Fruit fly (Drosophila melanogaster) whole organism, embryonic: ENCODE results near the gene Wnt6.
A peak's percentile ranks its signal among the peaks of the same experiment; 100 is the strongest.

Source experiments
- Adf1 ChIP-seq: fragments of 200-800 bp; sonication (Bioruptor generic); IDR thresholded peaks from 2 replicates; pipeline ENCODE4 v1.3.6; 2022; ENCODE audit warnings: missing biosample characterization, missing genetic modification characterization
- Bgb ChIP-seq: fragments of 200-800 bp; sonication (Bioruptor generic); IDR thresholded peaks from 2 replicates; pipeline ENCODE4 v1.3.6; 2022; ENCODE audit warnings: missing biosample characterization, missing genetic modification characterization; ENCODE audit not compliant: partially characterized antibody
- CG10431 ChIP-seq: fragments of 200-800 bp; sonication (Bioruptor generic); optimal IDR thresholded peaks from 3 replicates; lab custom pipeline; 2018; ENCODE audit warnings: missing biosample characterization, mild to moderate bottlenecking, missing genetic modification characterization
- CG11695 ChIP-seq: fragments of 200-800 bp; sonication (Bioruptor generic); IDR thresholded peaks from 3 replicates; pipeline ENCODE4 v1.3.6; 2022; ENCODE audit warnings: missing biosample characterization, missing genetic modification characterization
- CG12769 ChIP-seq: fragments of 200-800 bp; sonication (Bioruptor generic); optimal IDR thresholded peaks from 2 replicates; lab custom pipeline; 2019; ENCODE audit warnings: missing biosample characterization, mild to moderate bottlenecking, missing genetic modification characterization, moderate library complexity
- CG14014 ChIP-seq: fragments of 200-800 bp; sonication (Bioruptor generic); IDR thresholded peaks from 2 replicates; pipeline ENCODE4 v1.3.6; 2022; ENCODE audit warnings: missing biosample characterization, missing genetic modification characterization
- CG15073 ChIP-seq: fragments of 200-800 bp; sonication (Bioruptor generic); optimal IDR thresholded peaks from 2 replicates; lab custom pipeline; 2016; ENCODE audit warnings: missing biosample characterization, missing genetic modification characterization
- CG17361 ChIP-seq: fragments of 200-800 bp; sonication (Bioruptor generic); IDR thresholded peaks from 3 replicates; pipeline ENCODE4 v1.3.6; 2022; ENCODE audit warnings: missing biosample characterization, missing genetic modification characterization
- CG17829 ChIP-seq: fragments of 200-800 bp; optimal IDR thresholded peaks from 2 replicates; lab custom pipeline; 2019; ENCODE audit warnings: missing biosample characterization, mild to moderate bottlenecking, missing genetic modification characterization, moderate library complexity
- CG1792 ChIP-seq: fragments of 200-800 bp; sonication (Bioruptor generic); optimal IDR thresholded peaks from 2 replicates; lab custom pipeline; 2016; ENCODE audit warnings: missing biosample characterization, missing genetic modification characterization
- CG18599 ChIP-seq: fragments of 200-800 bp; sonication (Bioruptor generic); optimal IDR thresholded peaks from 3 replicates; lab custom pipeline; 2017; ENCODE audit warnings: missing biosample characterization, missing genetic modification characterization, mild to moderate bottlenecking, moderate library complexity, missing genetic modification reagents
- CG2712 ChIP-seq: fragments of 200-800 bp; optimal IDR thresholded peaks from 3 replicates; lab custom pipeline; 2019; ENCODE audit warnings: missing biosample characterization, mild to moderate bottlenecking, missing genetic modification characterization, moderate library complexity
- CG31365 ChIP-seq: fragments of 200-800 bp; sonication (Bioruptor generic); optimal IDR thresholded peaks from 2 replicates; lab custom pipeline; 2018; ENCODE audit warnings: missing biosample characterization, mild to moderate bottlenecking, missing genetic modification characterization
- CG31388 ChIP-seq: fragments of 200-800 bp; sonication (Bioruptor generic); optimal IDR thresholded peaks from 2 replicates; lab custom pipeline; 2016; ENCODE audit warnings: missing biosample characterization, missing genetic modification characterization
- CG31441 ChIP-seq: fragments of 200-800 bp; sonication (Bioruptor generic); IDR thresholded peaks from 2 replicates; pipeline ENCODE4 v1.3.6; 2022; ENCODE audit warnings: missing biosample characterization, missing genetic modification characterization
- CG3726 ChIP-seq: fragments of 200-800 bp; sonication (Bioruptor generic); IDR thresholded peaks from 3 replicates; pipeline ENCODE4, ENCODE4 v1.3.6; 2022; ENCODE audit warnings: missing biosample characterization, missing genetic modification characterization
- CG6254 ChIP-seq: fragments of 200-800 bp; sonication (Bioruptor generic); optimal IDR thresholded peaks from 3 replicates; lab custom pipeline; 2017; ENCODE audit warnings: mild to moderate bottlenecking, missing biosample characterization, missing genetic modification reagents, missing genetic modification characterization
- CG6654 ChIP-seq: fragments of 200-800 bp; sonication (Bioruptor generic); optimal IDR thresholded peaks from 2 replicates; lab custom pipeline; 2017; ENCODE audit warnings: missing biosample characterization, mild to moderate bottlenecking, missing genetic modification characterization
- CG6683 ChIP-seq: fragments of 200-800 bp; sonication (Bioruptor generic); optimal IDR thresholded peaks from 2 replicates; lab custom pipeline; 2017; ENCODE audit warnings: missing biosample characterization, mild to moderate bottlenecking, missing genetic modification characterization, missing genetic modification reagents
- CG7357 ChIP-seq: fragments of 200-800 bp; sonication (Bioruptor generic); IDR thresholded peaks from 3 replicates; pipeline ENCODE4 v1.3.6; 2022; ENCODE audit warnings: missing biosample characterization, missing genetic modification characterization
- CG8281 ChIP-seq: fragments of 200-800 bp; sonication (Bioruptor generic); optimal IDR thresholded peaks from 2 replicates; lab custom pipeline; 2018; ENCODE audit warnings: missing biosample characterization, mild to moderate bottlenecking, missing genetic modification characterization, moderate library complexity
- D19A ChIP-seq: fragments of 200-800 bp; optimal IDR thresholded peaks from 3 replicates; lab custom pipeline; 2019; ENCODE audit warnings: missing biosample characterization, mild to moderate bottlenecking, missing genetic modification characterization, moderate library complexity
- Hand ChIP-seq: fragments of 200-800 bp; sonication (Bioruptor generic); optimal IDR thresholded peaks from 2 replicates; lab custom pipeline; 2017; ENCODE audit warnings: mild to moderate bottlenecking, missing biosample characterization, missing genetic modification reagents, missing genetic modification characterization
- NC2β ChIP-seq: fragments of 200-800 bp; sonication (Bioruptor generic); optimal IDR thresholded peaks from 2 replicates; lab custom pipeline; 2016; ENCODE audit warnings: missing biosample characterization, missing genetic modification characterization
- Ptx1 ChIP-seq: fragments of 200-800 bp; sonication (Bioruptor generic); IDR thresholded peaks from 2 replicates; pipeline ENCODE4 v1.3.6; 2022; ENCODE audit warnings: missing biosample characterization, missing genetic modification characterization
- Rfx ChIP-seq: fragments of 200-800 bp; sonication (Bioruptor generic); IDR thresholded peaks from 2 replicates; pipeline ENCODE4 v1.3.6; 2022; ENCODE audit warnings: missing biosample characterization, missing genetic modification characterization
- Sry-δ ChIP-seq: fragments of 200-800 bp; sonication (Bioruptor generic); optimal IDR thresholded peaks from 2 replicates; lab custom pipeline; 2016; ENCODE audit warnings: missing biosample characterization, missing genetic modification characterization
- Ssrp ChIP-seq: fragments of 200-800 bp; sonication (Bioruptor generic); optimal IDR thresholded peaks from 2 replicates; lab custom pipeline; 2018; ENCODE audit warnings: missing biosample characterization, mild to moderate bottlenecking, missing genetic modification characterization, moderate library complexity
- amos ChIP-seq: fragments of 200-800 bp; sonication (Bioruptor generic); IDR thresholded peaks from 2 replicates; pipeline ENCODE4 v1.3.6; 2022; ENCODE audit warnings: missing biosample characterization, missing genetic modification characterization; ENCODE audit not compliant: partially characterized antibody
- ara ChIP-seq: fragments of 200-800 bp; sonication (Bioruptor generic); IDR thresholded peaks from 2 replicates; pipeline ENCODE4 v1.3.6; 2022; ENCODE audit warnings: missing biosample characterization, missing genetic modification characterization
- ato ChIP-seq: fragments of 200-800 bp; sonication (Bioruptor generic); IDR thresholded peaks from 2 replicates; pipeline ENCODE4 v1.3.6; 2022; ENCODE audit warnings: missing biosample characterization, missing genetic modification characterization; ENCODE audit not compliant: partially characterized antibody
- bcd ChIP-seq: fragments of 200-800 bp; sonication (Bioruptor generic); optimal IDR thresholded peaks from 2 replicates; lab custom pipeline; 2017; ENCODE audit warnings: missing biosample characterization, mild to moderate bottlenecking, missing genetic modification characterization
- esg ChIP-seq: fragments of 200-800 bp; sonication (Bioruptor generic); conservative IDR thresholded peaks from 2 replicates; pipeline ENCODE4 v1.3.6; 2022; ENCODE audit warnings: missing biosample characterization, missing genetic modification characterization
- eyg ChIP-seq: fragments of 200-800 bp; sonication (Bioruptor generic); optimal IDR thresholded peaks from 3 replicates; lab custom pipeline; 2016; ENCODE audit warnings: missing biosample characterization, missing genetic modification characterization
- ind ChIP-seq: fragments of 200-800 bp; sonication (Bioruptor generic); optimal IDR thresholded peaks from 3 replicates; lab custom pipeline; 2016; ENCODE audit warnings: missing biosample characterization, missing genetic modification characterization
- insv ChIP-seq, 2 experiments: fragments of 200-800 bp; sonication (Bioruptor generic); optimal IDR thresholded peaks; 3 replicates each; lab custom pipeline; 2016 to 2018; ENCODE audit warnings: missing biosample characterization in 2 of 2, missing genetic modification characterization in 2 of 2
- kah ChIP-seq: fragments of 200-800 bp; sonication (Bioruptor generic); optimal IDR thresholded peaks from 2 replicates; lab custom pipeline; 2018; ENCODE audit warnings: missing biosample characterization, mild to moderate bottlenecking, missing genetic modification characterization
- ken ChIP-seq: fragments of 200-800 bp; sonication (Bioruptor generic); IDR thresholded peaks from 3 replicates; pipeline ENCODE4 v1.3.6; 2022; ENCODE audit warnings: missing biosample characterization, missing genetic modification characterization
- kni ChIP-seq: fragments of 200-800 bp; sonication (Bioruptor generic); optimal IDR thresholded peaks from 3 replicates; lab custom pipeline; 2017; ENCODE audit warnings: mild to moderate bottlenecking, missing biosample characterization, missing genetic modification reagents, missing genetic modification characterization
- knrl ChIP-seq: fragments of 200-800 bp; sonication (Bioruptor generic); IDR thresholded peaks from 3 replicates; pipeline ENCODE4 v1.3.6; 2022; ENCODE audit warnings: missing biosample characterization, missing genetic modification characterization; ENCODE audit not compliant: partially characterized antibody
- luna ChIP-seq: fragments of 200-800 bp; sonication (Bioruptor generic); optimal IDR thresholded peaks from 2 replicates; lab custom pipeline; 2016; ENCODE audit warnings: missing biosample characterization, missing genetic modification characterization
- mam ChIP-seq: fragments of 200-800 bp; sonication (Bioruptor generic); optimal IDR thresholded peaks from 3 replicates; lab custom pipeline; 2016; ENCODE audit warnings: missing biosample characterization, missing genetic modification characterization
- oc ChIP-seq: fragments of 200-800 bp; sonication (Bioruptor generic); optimal IDR thresholded peaks from 2 replicates; lab custom pipeline; 2018; ENCODE audit warnings: missing biosample characterization, mild to moderate bottlenecking, missing genetic modification characterization, moderate library complexity
- otp ChIP-seq: fragments of 200-800 bp; sonication (Bioruptor generic); IDR thresholded peaks from 3 replicates; pipeline ENCODE4, ENCODE4 v1.3.6; 2022; ENCODE audit warnings: missing biosample characterization, missing genetic modification characterization
- pros ChIP-seq: fragments of 200-800 bp; sonication (Bioruptor generic); optimal IDR thresholded peaks from 3 replicates; lab custom pipeline; 2019; ENCODE audit warnings: missing biosample characterization, mild to moderate bottlenecking, missing genetic modification characterization, moderate library complexity
- schlank ChIP-seq: fragments of 200-800 bp; sonication (Bioruptor generic); optimal IDR thresholded peaks from 2 replicates; lab custom pipeline; 2018; ENCODE audit warnings: missing biosample characterization, mild to moderate bottlenecking, missing genetic modification characterization
- sens ChIP-seq: fragments of 200-800 bp; sonication (Bioruptor generic); peaks from one replicate; lab custom pipeline; 2016; ENCODE audit warnings: missing biosample characterization, missing genetic modification characterization
- stc ChIP-seq: fragments of 200-800 bp; sonication (Bioruptor generic); IDR thresholded peaks from 2 replicates; pipeline ENCODE4 v1.3.6; 2022; ENCODE audit warnings: missing biosample characterization, missing genetic modification characterization
- sug ChIP-seq: fragments of 200-800 bp; optimal IDR thresholded peaks from 2 replicates; lab custom pipeline; 2019; ENCODE audit warnings: missing biosample characterization, mild to moderate bottlenecking, missing genetic modification characterization, moderate library complexity
- unpg ChIP-seq: fragments of 200-800 bp; sonication (Bioruptor generic); optimal IDR thresholded peaks from 3 replicates; lab custom pipeline; 2018; ENCODE audit warnings: missing biosample characterization, mild to moderate bottlenecking, missing genetic modification characterization, moderate library complexity
- wek ChIP-seq: fragments of 200-800 bp; sonication (Bioruptor generic); optimal IDR thresholded peaks from 3 replicates; lab custom pipeline; 2018; ENCODE audit warnings: missing biosample characterization, mild to moderate bottlenecking, missing genetic modification characterization, moderate library complexity

The Wnt6 gene

dm6 chr2L:7396962-7397361, 63.4 kb downstream of the Wnt6 start (continued):
- TF ChIP-seq CG11695 (GFP tag; lab: Robert Waterston, UW), result peak; percentile 81
- no peak for TF ChIP-seq CG31388 (GFP tag; lab: Kevin White, UChicago)
- TF ChIP-seq wek (GFP tag; lab: Kevin White, UChicago), result no peak
- peak; percentile 83 for TF ChIP-seq CG18599 (GFP tag; lab: Kevin White, UChicago)
- peak; percentile 59 for TF ChIP-seq CG17361 (GFP tag; lab: Robert Waterston, UW)
- peak; percentile 52 for TF ChIP-seq Ssrp (tag; lab: Kevin White, UChicago)
- TF ChIP-seq esg (GFP tag; lab: Robert Waterston, UW), result peak; percentile 51
- peak; percentile 10 for TF ChIP-seq Hand
- TF ChIP-seq sens, result peak; percentile 92
- TF ChIP-seq bcd (GFP tag; lab: Kevin White, UChicago), result peak; percentile 59
- peak; percentile 2 for TF ChIP-seq CG6654
- TF ChIP-seq ato (GFP tag; lab: Robert Waterston, UW), result no peak
- no peak for TF ChIP-seq Bgb (GFP tag; lab: Robert Waterston, UW)
- no peak for TF ChIP-seq CG1792
- peak; percentile 58 for TF ChIP-seq D19A
- TF ChIP-seq insv (GFP tag; optimal IDR thresholded peaks at IDR 0.05; lab: Kevin White, UChicago), result no peak
- TF ChIP-seq schlank (tag; lab: Kevin White, UChicago), result no peak
- TF ChIP-seq CG8281 (tag; lab: Kevin White, UChicago), result peak; percentile 10
- TF ChIP-seq CG17829 (tag; lab: Kevin White, UChicago), result peak; percentile 46
- peak; percentile 74 for TF ChIP-seq CG2712 (tag; lab: Kevin White, UChicago)
- peak; percentile 74 for TF ChIP-seq CG12769 (tag; lab: Kevin White, UChicago)
- TF ChIP-seq sug (tag; lab: Kevin White, UChicago), result no peak
- no peak for TF ChIP-seq CG15073
- TF ChIP-seq amos (GFP tag; lab: Robert Waterston, UW), result no peak
- peak; percentile 73 for TF ChIP-seq ind (GFP tag; lab: Kevin White, UChicago)
- TF ChIP-seq Adf1 (GFP tag; lab: Robert Waterston, UW), result no peak
- no peak for TF ChIP-seq Sry-δ (GFP tag; lab: Kevin White, UChicago)
- TF ChIP-seq CG6683, result peak; percentile 33
- peak; percentile 58; the same call in 1 of the 2 replicates for TF ChIP-seq ara
- peak; percentile 67 for TF ChIP-seq stc (GFP tag; lab: Robert Waterston, UW)
- TF ChIP-seq mam (GFP tag; lab: Kevin White, UChicago), result peak; percentile 67
- TF ChIP-seq NC2β (GFP tag; lab: Kevin White, UChicago), result peak; percentile 21
- no peak for TF ChIP-seq pros (GFP tag; lab: Kevin White, UChicago)
- TF ChIP-seq Rfx (GFP tag; lab: Robert Waterston, UW), result peak; percentile 82
- TF ChIP-seq kni, result no peak
- TF ChIP-seq otp, result peak; percentile 72
- TF ChIP-seq CG10431 (GFP tag; lab: Kevin White, UChicago), result no peak
- no peak for TF ChIP-seq eyg
- peak; percentile 38 for TF ChIP-seq CG6254
- TF ChIP-seq Ptx1 (GFP tag; lab: Robert Waterston, UW), result peak; percentile 85
- peak; percentile 74 for TF ChIP-seq CG14014
- TF ChIP-seq kah (GFP tag; lab: Kevin White, UChicago), result no peak
- no peak for TF ChIP-seq luna (GFP tag; lab: Kevin White, UChicago)
- peak; percentile 18 for TF ChIP-seq CG31365 (tag; lab: Kevin White, UChicago)
- peak; percentile 67 for TF ChIP-seq CG31441 (GFP tag; lab: Robert Waterston, UW)
- TF ChIP-seq CG7357 (GFP tag; lab: Robert Waterston, UW), result peak; percentile 65; the same call in 2 of the 3 replicates
- TF ChIP-seq ken, result peak; percentile 57; the same call in 1 of the 3 replicates
- peak; percentile 41 for TF ChIP-seq oc (tag; lab: Kevin White, UChicago)
- TF ChIP-seq unpg, result peak; percentile 55
- TF ChIP-seq CG3726 (GFP tag; lab: Robert Waterston, UW), result 0 out of 3 replicates have a peak, but pooled peaks have one; percentile 15
- TF ChIP-seq knrl (GFP tag; lab: Robert Waterston, UW), result no peak
